Worm (Caenorhabditis elegans) whole organism, L4 larva: Measurements from ENCODE around the gene F54E2.9.

Source experiments
- F26F4.8 ChIP-seq: fragments of 200-800 bp; sonication (Bioruptor generic); conservative IDR thresholded peaks from 2 replicates; pipeline ENCODE4 v1.3.6; 2022; ENCODE audit warnings: missing genetic modification characterization, missing compliant biosample characterization
- F44E2.7 ChIP-seq: fragments of 200-800 bp; sonication (Bioruptor generic); IDR thresholded peaks from 2 replicates; pipeline ENCODE4 v2.1.2; 2022; ENCODE audit warnings: missing genetic modification characterization, missing compliant biosample characterization
- Y105C5A.15 ChIP-seq: fragments of 200-800 bp; sonication (Bioruptor generic); IDR thresholded peaks from 2 replicates; pipeline ENCODE4 v1.3.6; 2022; ENCODE audit warnings: missing genetic modification characterization, missing compliant biosample characterization
- Y75B8A.6 ChIP-seq: fragments of 200-800 bp; sonication (Bioruptor generic); IDR thresholded peaks from 2 replicates; pipeline ENCODE4 v1.3.6; 2022; ENCODE audit warnings: missing genetic modification reagents, missing genetic modification characterization, missing compliant biosample characterization
- ZK546.5 ChIP-seq, 2 experiments: sonication (generic microtip); optimal IDR thresholded peaks; 2 replicates each; lab custom pipeline; 2017; ENCODE audit warnings: missing biosample characterization in 2 of 2, missing genetic modification characterization in 2 of 2
- ces-1 ChIP-seq: fragments of 150-350 bp; sonication (generic microtip); optimal IDR thresholded peaks from 4 replicates; lab custom pipeline; 2014; ENCODE audit warnings: missing biosample characterization, missing genetic modification reagents, missing genetic modification characterization
- ctbp-1 ChIP-seq: fragments of 200-800 bp; sonication (Bioruptor generic); IDR thresholded peaks from 2 replicates; pipeline ENCODE4 v1.3.6; 2022; ENCODE audit warnings: missing genetic modification reagents, missing genetic modification characterization, missing compliant biosample characterization
- daf-12 ChIP-seq: fragments of 150-350 bp; optimal IDR thresholded peaks from 2 replicates; lab custom pipeline; 2014; ENCODE audit warnings: missing biosample characterization, missing genetic modification reagents, missing genetic modification characterization
- daf-16 ChIP-seq, 3 experiments: sonication (generic microtip); optimal IDR thresholded peaks; 2 replicates each; lab custom pipeline; 2016 to 2017; ENCODE audit warnings: missing genetic modification characterization in 3 of 3, missing genetic modification reagents in 3 of 3, mild to moderate bottlenecking in 2 of 3, missing compliant biosample characterization in 2 of 3, missing biosample characterization in 1 of 3, moderate library complexity in 1 of 3
- dmd-6 ChIP-seq: fragments of 200-800 bp; sonication (Bioruptor generic); IDR thresholded peaks from 2 replicates; pipeline ENCODE4 v1.3.6; 2022; ENCODE audit warnings: missing genetic modification reagents, missing genetic modification characterization, missing compliant biosample characterization
- dmd-9 ChIP-seq: fragments of 200-800 bp; sonication (Bioruptor generic); IDR thresholded peaks from 2 replicates; pipeline ENCODE4 v1.3.6; 2022; ENCODE audit warnings: missing genetic modification reagents, missing genetic modification characterization, missing compliant biosample characterization
- egl-43 ChIP-seq: fragments of 200-800 bp; sonication (Bioruptor generic); IDR thresholded peaks from 2 replicates; pipeline ENCODE4 v1.3.6; 2022; ENCODE audit warnings: missing genetic modification reagents, missing genetic modification characterization, missing compliant biosample characterization
- hmg-1.1 ChIP-seq: fragments of 200-800 bp; sonication (Bioruptor generic); IDR thresholded peaks from 2 replicates; pipeline ENCODE4 v1.3.6; 2022; ENCODE audit warnings: missing genetic modification reagents, missing genetic modification characterization, missing compliant biosample characterization
- lin-1 ChIP-seq: fragments of 200-800 bp; sonication (Bioruptor generic); IDR thresholded peaks from 2 replicates; pipeline ENCODE4 v1.3.6; 2022; ENCODE audit warnings: missing genetic modification reagents, missing genetic modification characterization, missing compliant biosample characterization
- lin-13 ChIP-seq: fragments of 150-350 bp; optimal IDR thresholded peaks from 2 replicates; lab custom pipeline; 2014; ENCODE audit warnings: missing biosample characterization, missing genetic modification reagents, missing genetic modification characterization
- lin-15B ChIP-seq: fragments of 150-350 bp; sonication (generic microtip); optimal IDR thresholded peaks from 3 replicates; lab custom pipeline; 2014; ENCODE audit warnings: missing biosample characterization, missing genetic modification characterization
- lin-29 ChIP-seq: fragments of 200-800 bp; sonication (Bioruptor generic); IDR thresholded peaks from 2 replicates; pipeline ENCODE4 v1.3.6; 2022; ENCODE audit warnings: missing genetic modification reagents, missing genetic modification characterization, missing compliant biosample characterization
- lin-38 ChIP-seq: fragments of 200-800 bp; sonication (Bioruptor generic); IDR thresholded peaks from 2 replicates; pipeline ENCODE4 v1.3.6; 2022; ENCODE audit warnings: missing genetic modification reagents, missing genetic modification characterization, missing compliant biosample characterization
- lir-3 ChIP-seq: sonication (generic microtip); optimal IDR thresholded peaks from 2 replicates; lab custom pipeline; 2016; ENCODE audit warnings: mild to moderate bottlenecking, missing genetic modification characterization, missing compliant biosample characterization
- lsy-2 ChIP-seq, 2 experiments: fragments of 150-350 bp in 1 of 2; sonication (generic microtip) in 1 of 2; optimal IDR thresholded peaks; 2 replicates each; lab custom pipeline; 2014 to 2017; ENCODE audit warnings: missing biosample characterization in 2 of 2, missing genetic modification characterization in 2 of 2
- madf-5 ChIP-seq, 2 experiments: fragments of 200-800 bp; sonication (Bioruptor generic); IDR thresholded peaks; 2 replicates each; pipeline ENCODE4 v1.3.6; 2022; ENCODE audit warnings: missing compliant biosample characterization in 2 of 2, missing genetic modification characterization in 2 of 2
- madf-9 ChIP-seq: fragments of 200-800 bp; sonication (Bioruptor generic); conservative IDR thresholded peaks from 2 replicates; pipeline ENCODE4 v1.3.6; 2022; ENCODE audit warnings: missing genetic modification reagents, missing genetic modification characterization, missing compliant biosample characterization
- nhr-10 ChIP-seq: fragments of 150-350 bp; optimal IDR thresholded peaks from 2 replicates; lab custom pipeline; 2014; ENCODE audit warnings: missing biosample characterization, missing genetic modification characterization
- nhr-111 ChIP-seq: fragments of 200-800 bp; sonication (Bioruptor generic); optimal IDR thresholded peaks from 2 replicates; lab custom pipeline; 2018; ENCODE audit warnings: mild to moderate bottlenecking, missing genetic modification characterization, missing compliant biosample characterization
- nhr-237 ChIP-seq: sonication (generic microtip); optimal IDR thresholded peaks from 2 replicates; lab custom pipeline; 2017; ENCODE audit warnings: missing biosample characterization, missing genetic modification characterization
- nhr-28 ChIP-seq: fragments of 150-350 bp; optimal IDR thresholded peaks from 2 replicates; lab custom pipeline; 2014; ENCODE audit warnings: missing biosample characterization, missing genetic modification characterization
- nhr-42 ChIP-seq: fragments of 200-800 bp; sonication (Bioruptor generic); IDR thresholded peaks from 2 replicates; pipeline ENCODE4 v1.3.6; 2022; ENCODE audit warnings: missing genetic modification characterization, missing compliant biosample characterization
- nhr-48 ChIP-seq: sonication (generic microtip); optimal IDR thresholded peaks from 2 replicates; lab custom pipeline; 2016; ENCODE audit warnings: mild to moderate bottlenecking, missing genetic modification characterization, missing compliant biosample characterization
- nhr-6 ChIP-seq: fragments of 150-350 bp; optimal IDR thresholded peaks from 2 replicates; lab custom pipeline; 2014; ENCODE audit warnings: missing biosample characterization, missing genetic modification characterization
- pha-4 ChIP-seq, 2 experiments: fragments of 150-350 bp in 1 of 2; fragments of 200-800 bp in 1 of 2; sonication (Bioruptor generic) in 1 of 2; IDR thresholded peaks in 1 of 2; optimal IDR thresholded peaks in 1 of 2; 2 replicates each; pipeline versions ENCODE4 v1.3.6 to Lab custom; 2014 to 2022; ENCODE audit warnings: missing genetic modification characterization in 2 of 2, missing genetic modification reagents in 2 of 2, missing biosample characterization in 1 of 2, missing compliant biosample characterization in 1 of 2
- php-3 ChIP-seq: fragments of 200-800 bp; sonication (Bioruptor generic); IDR thresholded peaks from 2 replicates; pipeline ENCODE4 v1.3.6; 2022; ENCODE audit warnings: missing genetic modification reagents, missing genetic modification characterization, missing compliant biosample characterization
- pqm-1 ChIP-seq: sonication (generic microtip); optimal IDR thresholded peaks from 2 replicates; lab custom pipeline; 2017; ENCODE audit warnings: missing biosample characterization, missing genetic modification characterization
- rbr-2 ChIP-seq: sonication (generic microtip); optimal IDR thresholded peaks from 2 replicates; lab custom pipeline; 2016; ENCODE audit warnings: missing genotype, missing genetic modification characterization, missing compliant biosample characterization
- spr-1 ChIP-seq: sonication (generic microtip); optimal IDR thresholded peaks from 2 replicates; lab custom pipeline; 2016; ENCODE audit warnings: mild to moderate bottlenecking, missing genetic modification characterization, missing compliant biosample characterization
- unc-130 ChIP-seq: sonication (generic microtip); optimal IDR thresholded peaks from 2 replicates; lab custom pipeline; 2016; ENCODE audit warnings: missing genetic modification reagents, missing genetic modification characterization, missing compliant biosample characterization
- unc-62 ChIP-seq, 3 experiments: fragments of 150-350 bp in 1 of 3; sonication (generic microtip); optimal IDR thresholded peaks in 2 of 3; peaks in 1 of 3; 1 replicate in 1 of 3; 2 replicates in 2 of 3; lab custom pipeline; 2014 to 2017; ENCODE audit warnings: missing biosample characterization in 3 of 3, missing genetic modification characterization in 3 of 3, missing genetic modification reagents in 3 of 3, missing genotype in 1 of 3
- zag-1 ChIP-seq: fragments of 150-350 bp; optimal IDR thresholded peaks from 2 replicates; lab custom pipeline; 2014; ENCODE audit warnings: missing biosample characterization, missing genetic modification characterization
- zip-11 ChIP-seq: fragments of 200-800 bp; sonication (Bioruptor generic); IDR thresholded peaks from 2 replicates; pipeline ENCODE4 v1.3.6; 2022; ENCODE audit warnings: missing genetic modification characterization, missing compliant biosample characterization
- zip-2 ChIP-seq: fragments of 150-350 bp; optimal IDR thresholded peaks from 2 replicates; lab custom pipeline; 2014; ENCODE audit warnings: missing biosample characterization, missing genetic modification characterization

Gene F54E2.9

DNA sequence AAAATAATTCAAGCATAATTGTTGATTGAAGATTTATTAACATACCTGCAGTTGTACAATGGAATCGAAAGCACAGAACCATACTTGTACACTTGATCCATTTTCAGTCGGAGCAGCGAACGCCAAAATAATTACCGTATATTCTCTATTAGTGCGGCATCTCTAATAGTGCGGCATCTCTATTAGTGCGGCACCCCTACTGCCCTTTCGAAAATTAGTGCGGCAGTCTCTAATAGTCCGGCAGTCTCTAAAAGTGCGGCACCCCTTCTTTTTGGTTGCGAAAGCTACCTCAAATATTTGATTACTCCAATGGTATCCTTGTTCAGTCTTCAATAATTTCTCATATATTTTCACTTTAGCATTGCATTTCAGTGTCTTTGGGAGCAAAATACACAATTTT lies 4.3 kb upstream of the F54E2.9 start, which contains the start of gene srt-34:
TSS of gene srt-34 (minus strand) at position 101 of the 400 bp plus-strand sequence.
- TF ChIP-seq rbr-2 (tag; lab: Kevin White, UChicago) (no peak), lsy-2 (tag; optimal IDR thresholded peaks at IDR 0.05; lab: Kevin White, UChicago) (no peak), daf-12 (no peak), nhr-237 (tag; lab: Kevin White, UChicago) (no peak), lin-15B (tag; lab: Kevin White, UChicago) (no peak), nhr-10 (tag; lab: Kevin White, UChicago) (no peak), spr-1 (tag; lab: Kevin White, UChicago) (no peak), unc-130 (GFP tag; lab: Kevin White, UChicago) (no peak), Y75B8A.6 (no peak), unc-62 (GFP tag; optimal IDR thresholded peaks at IDR 0.05 in 1 of 2; lab: Kevin White, UChicago) (no peak), unc-62 (tag; optimal IDR thresholded peaks at IDR 0.05; lab: Kevin White, UChicago) (no peak), zip-11 (GFP tag; lab: Robert Waterston, UW) (no peak), F26F4.8 (GFP tag; lab: Robert Waterston, UW) (no peak), zag-1 (tag; lab: Kevin White, UChicago) (no peak), lin-29 (GFP tag; lab: Robert Waterston, UW) (no peak), nhr-111 (GFP tag; lab: Kevin White, UChicago) (no peak)

DNA sequence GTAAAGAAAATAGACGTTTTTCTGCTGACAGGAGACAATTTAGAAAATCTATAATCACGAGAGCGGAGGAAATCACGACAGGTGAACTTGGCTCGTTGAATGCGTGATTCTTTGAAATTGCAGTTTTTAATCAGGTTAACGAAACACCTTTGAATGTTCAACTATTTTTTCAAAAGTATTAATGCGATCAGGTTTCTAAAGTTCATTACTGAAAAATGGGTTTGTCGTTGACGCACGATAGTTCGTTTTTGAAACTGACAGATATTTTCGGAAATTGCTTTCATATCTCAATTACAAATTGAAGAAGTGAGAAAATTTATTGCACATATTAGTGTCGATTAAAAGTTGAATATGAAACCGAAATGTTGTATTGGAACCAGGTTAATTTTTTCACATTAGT lies 2.2 kb upstream of the F54E2.9 start, which contains the start of gene F54E2.5:
TSS of gene F54E2.5 (minus strand) at position 101 of the 400 bp plus-strand sequence.
- TF ChIP-seq egl-43 (no peak), nhr-42 (no peak), ctbp-1 (GFP tag; lab: Robert Waterston, UW) (no peak), lir-3 (tag; lab: Kevin White, UChicago) (no peak), hmg-1.1 (GFP tag; lab: Robert Waterston, UW) (no peak), ZK546.5 (tag; optimal IDR thresholded peaks at IDR 0.05; lab: Kevin White, UChicago) (no peak), madf-9 (GFP tag; lab: Robert Waterston, UW) (no peak), lin-29 (GFP tag; lab: Robert Waterston, UW) (no peak), ces-1 (GFP tag; lab: Kevin White, UChicago) (no peak), lin-38 (GFP tag; lab: Robert Waterston, UW) (no peak), dmd-9 (GFP tag; lab: Robert Waterston, UW) (no peak), F44E2.7 (GFP tag; lab: Robert Waterston, UW) (no peak), Y105C5A.15 (GFP tag; lab: Robert Waterston, UW) (no peak), madf-5 (GFP tag; IDR thresholded peaks at IDR 0.05; lab: Robert Waterston, UW) (no peak), pha-4 (GFP tag; IDR thresholded peaks at IDR 0.05; lab: Robert Waterston, UW) (no peak), pha-4 (tag; optimal IDR thresholded peaks at IDR 0.05; lab: Kevin White, UChicago) (no peak), nhr-48 (tag; lab: Kevin White, UChicago) (no peak), nhr-111 (GFP tag; lab: Kevin White, UChicago) (no peak)

DNA sequence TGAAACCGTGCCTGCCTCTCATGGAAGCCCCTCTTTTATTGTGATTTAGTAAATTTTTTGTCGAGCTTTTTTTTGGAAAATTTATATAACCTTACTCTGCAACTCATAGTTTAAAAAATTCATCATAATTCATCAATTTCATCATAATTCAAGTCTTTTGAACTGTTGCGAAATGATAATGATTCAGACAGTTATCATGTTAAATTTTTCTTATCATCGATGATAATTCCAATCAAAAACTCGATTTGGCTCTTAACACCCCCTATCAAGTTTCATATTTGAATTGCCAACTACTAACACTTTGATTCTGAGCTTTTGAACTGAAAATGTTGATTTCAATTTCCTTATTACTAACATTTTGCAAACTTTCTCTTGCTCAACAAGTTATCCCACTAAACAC lies 3.6 kb downstream of the F54E2.9 start, which contains the start of gene F54E2.1:
TSS of gene F54E2.1 (plus strand) at position 235 of the 400 bp plus-strand sequence.
- no peak for TF ChIP-seq lin-13 (GFP tag; lab: Kevin White, UChicago)
- no peak for TF ChIP-seq daf-16 (GFP tag; optimal IDR thresholded peaks at IDR 0.05; lab: Kevin White, UChicago)
- peak; percentile 66 for TF ChIP-seq daf-16 (tag; optimal IDR thresholded peaks at IDR 0.05; lab: Kevin White, UChicago)
- TF ChIP-seq php-3 (GFP tag; lab: Robert Waterston, UW), result peak; percentile 23; the same call in 1 of the 2 replicates
- TF ChIP-seq pqm-1, result peak; percentile 99
- TF ChIP-seq zip-2 (tag; lab: Kevin White, UChicago), result no peak
- TF ChIP-seq nhr-28 (tag; lab: Kevin White, UChicago), result peak; percentile 69
- peak; percentile 81 for TF ChIP-seq dmd-6
- 0 out of 2 replicates have a peak, but pooled peaks have one; percentile 23 for TF ChIP-seq lin-1 (GFP tag; lab: Robert Waterston, UW)
- peak; percentile 44 for TF ChIP-seq nhr-6
